Worm (Caenorhabditis elegans) whole organism, young adult: ENCODE measurements around the gene gpc-1.

Experiments
- B0019.2 ChIP-seq: fragments of 200-800 bp; sonication (Bioruptor generic); conservative IDR thresholded peaks from 2 replicates; pipeline ENCODE4 v1.3.6; 2022; ENCODE audit warnings: missing genetic modification reagents, missing genetic modification characterization, missing compliant biosample characterization
- B0261.1 ChIP-seq: sonication (generic microtip); optimal IDR thresholded peaks from 2 replicates; lab custom pipeline; 2016; ENCODE audit warnings: mild to moderate bottlenecking, missing genetic modification characterization, moderate library complexity, missing compliant biosample characterization
- C17E4.6 ChIP-seq: fragments of 200-800 bp; sonication (Bioruptor generic); IDR thresholded peaks from 2 replicates; pipeline ENCODE4 v1.3.6; 2022; ENCODE audit warnings: missing genetic modification reagents, missing genetic modification characterization, missing compliant biosample characterization
- F33H1.4 ChIP-seq: fragments of 200-800 bp; sonication (Bioruptor generic); IDR thresholded peaks from 2 replicates; pipeline ENCODE4 v1.3.6; 2022; ENCODE audit warnings: missing genetic modification reagents, missing genetic modification characterization, missing compliant biosample characterization
- F52B5.7 ChIP-seq: sonication (generic microtip); optimal IDR thresholded peaks from 2 replicates; lab custom pipeline; 2016; ENCODE audit warnings: mild to moderate bottlenecking, missing genetic modification characterization, missing compliant biosample characterization
- F55B11.4 ChIP-seq: sonication (generic microtip); optimal IDR thresholded peaks from 2 replicates; lab custom pipeline; 2016; ENCODE audit warnings: missing compliant biosample characterization, missing genetic modification characterization, borderline replicate concordance; ENCODE audit not compliant: insufficient read depth
- F57A8.1 ChIP-seq: fragments of 200-800 bp; sonication (Bioruptor generic); optimal IDR thresholded peaks from 2 replicates; lab custom pipeline; 2018; ENCODE audit warnings: mild to moderate bottlenecking, missing genetic modification characterization, moderate library complexity, missing compliant biosample characterization
- F57C9.4 ChIP-seq: sonication (generic microtip); optimal IDR thresholded peaks from 2 replicates; lab custom pipeline; 2017; ENCODE audit warnings: mild to moderate bottlenecking, missing genetic modification characterization, missing compliant biosample characterization
- Y95B8A.8 ChIP-seq: fragments of 200-800 bp; sonication (Bioruptor generic); IDR thresholded peaks from 2 replicates; pipeline ENCODE4 v1.3.6; 2022; ENCODE audit warnings: missing genetic modification reagents, missing genetic modification characterization, missing compliant biosample characterization
- attf-3 ChIP-seq: fragments of 200-800 bp; sonication (Bioruptor generic); conservative IDR thresholded peaks from 2 replicates; pipeline ENCODE4 v1.3.6; 2022; ENCODE audit warnings: missing genetic modification reagents, missing genetic modification characterization, missing compliant biosample characterization
- cebp-2 ChIP-seq: fragments of 200-800 bp; sonication (Bioruptor generic); IDR thresholded peaks from 2 replicates; pipeline ENCODE4 v1.3.6; 2022; ENCODE audit warnings: missing genetic modification characterization, missing compliant biosample characterization
- dpff-1 ChIP-seq: sonication (generic microtip); optimal IDR thresholded peaks from 2 replicates; lab custom pipeline; 2017; ENCODE audit warnings: mild to moderate bottlenecking, missing genetic modification characterization, missing compliant biosample characterization
- dpl-1 ChIP-seq: fragments of 150-350 bp; optimal IDR thresholded peaks from 2 replicates; lab custom pipeline; 2014; ENCODE audit warnings: missing biosample characterization, missing genetic modification reagents, missing genetic modification characterization
- egl-44 ChIP-seq: fragments of 200-800 bp; sonication (Bioruptor generic); IDR thresholded peaks from 2 replicates; pipeline ENCODE4 v1.3.6; 2022; ENCODE audit warnings: missing genetic modification reagents, missing genetic modification characterization, missing compliant biosample characterization
- egrh-3 ChIP-seq: fragments of 200-800 bp; sonication (Bioruptor generic); IDR thresholded peaks from 2 replicates; pipeline ENCODE4 v1.3.6; 2022; ENCODE audit warnings: missing genetic modification reagents, missing genetic modification characterization, missing compliant biosample characterization
- ekl-4 ChIP-seq: fragments of 200-800 bp; sonication (Bioruptor generic); IDR thresholded peaks from 2 replicates; pipeline ENCODE4 v1.3.6; 2022; ENCODE audit warnings: missing genetic modification reagents, missing genetic modification characterization, missing compliant biosample characterization
- hmg-20 ChIP-seq: fragments of 200-800 bp; sonication (Bioruptor generic); IDR thresholded peaks from 2 replicates; pipeline ENCODE4 v1.3.6; 2022; ENCODE audit warnings: missing genetic modification reagents, missing genetic modification characterization, missing compliant biosample characterization
- hsf-1 ChIP-seq: fragments of 200-800 bp; sonication (Bioruptor generic); IDR thresholded peaks from 2 replicates; pipeline ENCODE4 v1.3.6; 2022; ENCODE audit warnings: missing genetic modification reagents, missing genetic modification characterization, missing compliant biosample characterization
- lag-1 ChIP-seq: fragments of 200-800 bp; sonication (Bioruptor generic); IDR thresholded peaks from 2 replicates; pipeline ENCODE4 v1.3.6; 2022; ENCODE audit warnings: missing genetic modification reagents, missing genetic modification characterization, missing compliant biosample characterization
- lin-26 ChIP-seq: fragments of 200-800 bp; sonication (Bioruptor generic); IDR thresholded peaks from 2 replicates; pipeline ENCODE4 v1.3.6; 2022; ENCODE audit warnings: missing genetic modification reagents, missing genetic modification characterization, missing compliant biosample characterization
- lin-54 ChIP-seq: fragments of 200-800 bp; sonication (Bioruptor generic); optimal IDR thresholded peaks from 2 replicates; lab custom pipeline; 2018; ENCODE audit warnings: mild to moderate bottlenecking, missing genetic modification characterization, missing compliant biosample characterization
- mcd-1 ChIP-seq: fragments of 200-800 bp; sonication (Bioruptor generic); IDR thresholded peaks from 2 replicates; pipeline ENCODE4 v1.3.6; 2022; ENCODE audit warnings: missing genetic modification reagents, missing genetic modification characterization, missing compliant biosample characterization
- nfya-1 ChIP-seq: sonication (generic microtip); optimal IDR thresholded peaks from 2 replicates; lab custom pipeline; 2017; ENCODE audit warnings: antibody characterized with exemption, missing compliant biosample characterization, missing genetic modification characterization, borderline replicate concordance; ENCODE audit not compliant: insufficient read depth
- nfya-2 ChIP-seq: fragments of 200-800 bp; sonication (Bioruptor generic); IDR thresholded peaks from 2 replicates; pipeline ENCODE4 v1.3.6; 2022; ENCODE audit warnings: missing genetic modification reagents, missing genetic modification characterization, missing compliant biosample characterization
- nhr-27 ChIP-seq: fragments of 200-800 bp; sonication (Bioruptor generic); optimal IDR thresholded peaks from 2 replicates; lab custom pipeline; 2018; ENCODE audit warnings: mild to moderate bottlenecking, missing genetic modification characterization, moderate library complexity, missing compliant biosample characterization
- nhr-80 ChIP-seq: sonication (generic microtip); optimal IDR thresholded peaks from 2 replicates; lab custom pipeline; 2016; ENCODE audit warnings: missing genetic modification characterization, missing compliant biosample characterization
- nhr-90 ChIP-seq: sonication (generic microtip); optimal IDR thresholded peaks from 2 replicates; lab custom pipeline; 2016; ENCODE audit warnings: missing genotype, mild to moderate bottlenecking, missing genetic modification characterization, missing compliant biosample characterization
- pbrm-1 ChIP-seq: fragments of 200-800 bp; sonication (Bioruptor generic); IDR thresholded peaks from 2 replicates; pipeline ENCODE4 v1.3.6; 2022; ENCODE audit warnings: missing genetic modification reagents, missing genetic modification characterization, missing compliant biosample characterization
- pha-4 ChIP-seq: fragments of 150-350 bp; sonication (generic microtip); optimal IDR thresholded peaks from 2 replicates; lab custom pipeline; 2014; ENCODE audit warnings: missing biosample characterization, missing genetic modification reagents, missing genetic modification characterization
- rcor-1 ChIP-seq: fragments of 200-800 bp; sonication (Bioruptor generic); IDR thresholded peaks from 2 replicates; pipeline ENCODE4 v1.3.6; 2022; ENCODE audit warnings: missing genetic modification reagents, missing genetic modification characterization, missing compliant biosample characterization
- repo-1 ChIP-seq: sonication (generic microtip); optimal IDR thresholded peaks from 2 replicates; lab custom pipeline; 2017; ENCODE audit warnings: mild to moderate bottlenecking, missing genetic modification characterization, missing compliant biosample characterization
- sdz-38 ChIP-seq: sonication (generic microtip); optimal IDR thresholded peaks from 2 replicates; lab custom pipeline; 2016; ENCODE audit warnings: missing genotype, missing genetic modification characterization, missing compliant biosample characterization
- snpc-1.1 ChIP-seq: sonication (generic microtip); optimal IDR thresholded peaks from 2 replicates; lab custom pipeline; 2017; ENCODE audit warnings: missing genetic modification characterization, mild to moderate bottlenecking, missing compliant biosample characterization, antibody characterized with exemption, moderate library complexity, missing genotype, missing genetic modification reagents; ENCODE audit not compliant: insufficient read depth
- snpc-1.3 ChIP-seq: sonication (generic microtip); optimal IDR thresholded peaks from 2 replicates; lab custom pipeline; 2017; ENCODE audit warnings: missing genetic modification characterization, mild to moderate bottlenecking, missing compliant biosample characterization, antibody characterized with exemption, moderate library complexity, missing genotype, missing genetic modification reagents; ENCODE audit not compliant: insufficient read depth
- tbx-9 ChIP-seq: sonication (generic microtip); optimal IDR thresholded peaks from 2 replicates; lab custom pipeline; 2016; ENCODE audit warnings: borderline replicate concordance, missing genetic modification characterization, inconsistent platforms, missing compliant biosample characterization
- tlf-1 ChIP-seq: fragments of 200-800 bp; sonication (Bioruptor generic); optimal IDR thresholded peaks from 2 replicates; lab custom pipeline; 2018; ENCODE audit warnings: mild to moderate bottlenecking, missing genetic modification characterization, missing compliant biosample characterization
- zim-3 ChIP-seq: sonication (generic microtip); optimal IDR thresholded peaks from 2 replicates; lab custom pipeline; 2017; ENCODE audit warnings: mild to moderate bottlenecking, missing genetic modification characterization, moderate library complexity, missing compliant biosample characterization
- ztf-22 ChIP-seq: fragments of 200-800 bp; sonication (Bioruptor generic); optimal IDR thresholded peaks from 2 replicates; lab custom pipeline; 2018; ENCODE audit warnings: mild to moderate bottlenecking, missing genetic modification characterization, moderate library complexity, missing compliant biosample characterization
- ztf-25 ChIP-seq: fragments of 200-800 bp; sonication (Bioruptor generic); IDR thresholded peaks from 2 replicates; pipeline ENCODE4 v1.3.6; 2022; ENCODE audit warnings: missing genetic modification reagents, missing genetic modification characterization, missing compliant biosample characterization

Gene gpc-1

DNA sequence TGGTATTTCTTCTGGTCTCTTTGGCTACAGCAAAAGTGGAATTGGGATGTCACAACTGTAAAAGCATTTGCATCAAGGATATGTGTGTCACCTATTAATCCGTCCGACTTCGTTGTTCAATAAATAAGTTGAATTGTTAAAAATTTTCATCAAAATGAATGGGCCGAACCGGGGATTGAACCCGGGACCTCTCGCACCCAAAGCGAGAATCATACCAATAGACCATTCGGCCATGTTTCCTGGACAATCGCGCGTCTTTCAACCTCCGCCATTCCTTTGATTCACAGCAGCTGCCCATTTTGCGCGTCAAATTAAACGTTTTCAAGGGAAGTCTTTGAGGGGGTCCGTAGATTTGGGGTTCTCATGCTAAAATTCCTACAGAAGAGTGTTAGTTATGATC, 30.1 kb downstream of the gpc-1 start (continued):
- no peak for TF ChIP-seq C17E4.6 (GFP tag; lab: Robert Waterston, UW)
- TF ChIP-seq Y95B8A.8 (GFP tag; lab: Robert Waterston, UW), result no peak
- TF ChIP-seq B0261.1 (tag; lab: Kevin White, UChicago), result peak; percentile 66
- no peak for TF ChIP-seq snpc-1.1
- TF ChIP-seq sdz-38, result no peak
- peak; percentile 45; the same call in 1 of the 2 replicates for TF ChIP-seq pbrm-1 (GFP tag; lab: Robert Waterston, UW)
- TF ChIP-seq lin-26, result peak; percentile 51
- no peak for TF ChIP-seq nfya-2 (GFP tag; lab: Robert Waterston, UW)
- TF ChIP-seq lag-1, result no peak
- no peak for TF ChIP-seq F55B11.4
- 0 out of 2 replicates have a peak, but pooled peaks have one; percentile 51 for TF ChIP-seq ztf-25 (GFP tag; lab: Robert Waterston, UW)
- no peak for TF ChIP-seq tbx-9 (tag; lab: Kevin White, UChicago)
- TF ChIP-seq hsf-1 (GFP tag; lab: Robert Waterston, UW), result no peak
- TF ChIP-seq F33H1.4, result no peak
- TF ChIP-seq egl-44 (GFP tag; lab: Robert Waterston, UW), result 0 out of 2 replicates have a peak, but pooled peaks have one; percentile 19

DNA sequence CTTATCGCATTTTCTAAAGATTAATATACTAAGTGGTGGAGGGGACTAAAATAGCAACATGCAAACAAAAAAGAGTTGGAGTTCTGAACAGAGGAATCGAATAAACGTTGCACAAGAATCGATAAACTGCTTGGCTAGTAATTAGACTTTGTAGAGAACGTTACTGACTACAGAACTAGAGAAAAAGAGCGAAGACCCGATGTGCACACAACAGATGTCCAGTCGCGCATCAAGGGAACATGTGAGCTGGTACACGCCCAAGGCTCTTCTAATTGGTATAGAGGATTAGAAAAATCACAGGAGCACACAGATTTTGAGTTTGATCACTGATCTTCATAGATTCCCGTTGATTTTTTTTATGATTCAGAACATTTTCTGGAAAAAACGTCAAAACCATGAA, 30.7 kb downstream of the gpc-1 start:
- TF ChIP-seq nhr-90 (tag; lab: Kevin White, UChicago), result no peak
- TF ChIP-seq pha-4 (tag; lab: Kevin White, UChicago), result no peak
- TF ChIP-seq ztf-22, result no peak
- TF ChIP-seq lin-54 (GFP tag; lab: Kevin White, UChicago), result no peak
- no peak for TF ChIP-seq dpff-1
- TF ChIP-seq ekl-4, result no peak
- TF ChIP-seq attf-3 (GFP tag; lab: Robert Waterston, UW), result no peak
- no peak for TF ChIP-seq F33H1.4
- TF ChIP-seq nfya-1, result no peak
- TF ChIP-seq zim-3 (tag; lab: Kevin White, UChicago), result no peak
- TF ChIP-seq nhr-27, result no peak
- no peak for TF ChIP-seq cebp-2
- TF ChIP-seq B0019.2 (GFP tag; lab: Robert Waterston, UW), result no peak
- no peak for TF ChIP-seq egrh-3 (GFP tag; lab: Robert Waterston, UW)
- TF ChIP-seq dpl-1 (GFP tag; lab: Kevin White, UChicago), result no peak
- no peak for TF ChIP-seq F52B5.7 (tag; lab: Kevin White, UChicago)
- TF ChIP-seq pbrm-1 (GFP tag; lab: Robert Waterston, UW), result no peak
- no peak for TF ChIP-seq snpc-1.3
- TF ChIP-seq tlf-1 (GFP tag; lab: Kevin White, UChicago), result no peak

DNA sequence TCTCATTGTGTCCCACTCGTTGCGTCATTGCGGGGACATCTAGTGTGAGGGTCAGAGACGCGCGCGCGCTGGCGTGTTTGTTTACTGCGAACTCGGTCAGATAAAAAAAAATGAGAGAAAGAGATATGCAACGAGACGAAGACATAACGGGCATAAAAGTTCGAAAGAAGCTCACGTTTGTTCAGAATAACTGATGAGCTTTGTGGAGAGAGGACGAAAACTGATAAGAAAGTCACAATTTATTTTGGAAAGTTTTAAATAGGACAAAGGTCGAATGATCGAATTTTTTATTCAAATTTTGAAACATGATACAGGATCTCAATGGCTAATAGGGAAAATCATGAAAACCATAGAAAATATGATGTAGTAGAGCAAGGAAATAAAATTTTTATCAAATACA, 31.7 kb downstream of the gpc-1 start:
- TF ChIP-seq nhr-80 (tag; lab: Kevin White, UChicago), result peak; percentile 37
- no peak for TF ChIP-seq repo-1 (tag; lab: Kevin White, UChicago)
- no peak for TF ChIP-seq nhr-27
- TF ChIP-seq F57C9.4 (tag; lab: Kevin White, UChicago), result no peak

DNA sequence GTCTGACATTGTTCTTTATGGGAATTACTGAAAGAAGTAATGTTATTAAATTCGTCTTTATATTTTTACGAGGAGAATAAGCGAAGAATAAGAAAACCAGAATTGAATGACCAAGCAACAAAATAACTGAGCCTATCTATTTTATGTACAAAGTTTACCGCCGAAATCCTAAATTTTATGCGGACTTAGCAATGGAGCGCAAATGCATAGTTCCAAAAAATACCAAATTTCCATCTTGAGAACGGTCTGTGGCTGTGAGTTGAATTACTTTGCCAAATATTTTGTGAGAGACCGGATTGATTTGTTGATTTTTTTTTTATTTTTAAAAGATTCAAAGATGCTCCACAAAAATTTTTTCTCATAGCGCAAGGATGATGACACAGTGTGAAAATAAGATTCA, 32.2 kb downstream of the gpc-1 start, which contains the start of gene chd-3:
TSS of gene chd-3 (minus strand) at position 27 of the 400 bp plus-strand sequence.
- TF ChIP-seq nfya-1 (no peak), F57A8.1 (GFP tag; lab: Kevin White, UChicago) (no peak), hmg-20 (no peak), rcor-1 (GFP tag; lab: Robert Waterston, UW) (no peak), mcd-1 (GFP tag; lab: Robert Waterston, UW) (peak; percentile 41; the same call in 1 of the 2 replicates)
